Fruit fly (Drosophila melanogaster) S2 (cell line): ENCODE data around the gene Osi24.

Experiments used
- CG8478 ChIP-seq: fragments of >200 bp; optimal IDR thresholded peaks from 2 replicates; lab custom pipeline; 2018
- CTCF ChIP-seq, 2 experiments: fragments of >200 bp; optimal IDR thresholded peaks; 2 replicates each; lab custom pipeline; 2018

DNA sequence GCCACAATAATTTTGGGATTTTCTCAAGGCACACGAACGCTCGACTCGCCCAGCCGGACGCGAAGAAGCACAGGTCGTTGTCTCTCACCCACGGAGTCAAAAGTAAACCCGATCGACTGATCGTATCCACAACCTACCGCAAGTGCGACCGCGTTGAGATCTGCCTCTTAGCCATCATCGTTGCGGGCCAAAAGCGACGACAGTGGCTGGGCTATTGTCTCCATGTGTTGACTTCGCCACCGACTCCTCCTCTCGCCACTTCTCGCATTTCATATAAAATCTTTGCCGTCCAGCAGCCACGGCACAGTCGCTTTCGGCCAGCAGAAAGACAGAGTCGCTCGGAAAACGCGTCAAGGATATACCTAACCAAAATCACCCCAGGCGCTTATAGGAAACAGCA, 10.5 kb downstream of the Osi24 start, which contains the start of gene Osi2:
- TF ChIP-seq CTCF (optimal IDR thresholded peaks at IDR 0.05; lab: Kevin White, UChicago) (no peak), CG8478 (lab: Kevin White, UChicago) (no peak)
